Worm (Caenorhabditis elegans): ENCODE measurements around the gene H12D21.5.

H12D21.5 gene

DNA sequence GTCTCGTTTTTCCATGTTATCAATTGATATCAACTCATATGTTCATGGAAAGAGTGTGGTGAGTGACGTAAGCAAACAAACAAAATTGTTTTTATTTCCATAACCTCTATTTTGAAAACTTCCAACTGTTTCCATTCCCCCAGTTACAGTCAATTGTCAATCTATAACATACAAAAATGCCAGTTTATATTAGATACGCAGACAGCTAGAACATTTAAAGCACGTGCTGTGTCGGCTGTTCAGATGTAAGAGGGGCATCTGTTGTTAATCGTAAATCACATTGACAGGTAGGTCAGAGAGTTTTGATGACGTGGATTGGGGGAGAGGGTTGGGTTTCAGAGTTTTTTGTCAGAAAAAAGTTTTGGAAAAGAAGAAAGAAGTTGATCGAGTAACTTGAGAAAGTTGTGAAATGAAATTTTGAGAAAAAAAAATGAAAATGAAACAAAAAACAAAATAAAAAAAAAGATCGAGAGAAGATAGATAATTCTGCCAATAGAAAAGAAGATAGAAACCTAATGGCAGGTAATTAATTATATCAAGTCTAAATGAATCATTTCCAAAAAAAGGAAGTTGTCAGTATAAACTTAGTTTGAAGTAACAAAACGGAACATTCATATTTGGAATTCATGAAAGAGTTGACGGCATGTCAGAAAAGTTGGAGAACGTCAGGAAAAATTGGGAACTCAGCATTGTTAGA, 45.1 kb upstream of the H12D21.5 start (continued):
- TF ChIP-seq ZK546.5 (tag; optimal IDR thresholded peaks at IDR 0.05) = no peak
- TF ChIP-seq R02D3.7 (tag; optimal IDR thresholded peaks at IDR 0.05) = no peak
- TF ChIP-seq nhr-12 (tag; optimal IDR thresholded peaks at IDR 0.05) = no peak
- peak; percentile 40 for TF ChIP-seq nhr-21 (tag; optimal IDR thresholded peaks at IDR 0.05)
- TF ChIP-seq nhr-129 (tag; optimal IDR thresholded peaks at IDR 0.05) = peak; percentile 90
- no peak for TF ChIP-seq dmd-4 (tag; optimal IDR thresholded peaks at IDR 0.05)
- peak; percentile 84 for TF ChIP-seq F13H6.1 (tag; optimal IDR thresholded peaks at IDR 0.05)
- peak in 1 of 2 experiments; percentile 72 for TF ChIP-seq lsy-2 (tag; optimal IDR thresholded peaks at IDR 0.05)
- TF ChIP-seq nhr-11 (tag; optimal IDR thresholded peaks at IDR 0.05) = no peak

ce11 chrV:14849628-14850027, 44.2 kb upstream of the H12D21.5 start:
- TF ChIP-seq mab-5 (tag; optimal IDR thresholded peaks at IDR 0.05) = no peak
- TF ChIP-seq ceh-82 (tag; optimal IDR thresholded peaks at IDR 0.05) = no peak
- TF ChIP-seq sma-3 (GFP tag; optimal IDR thresholded peaks at IDR 0.05) = peak; percentile 86
- TF ChIP-seq nhr-77 (tag; optimal IDR thresholded peaks at IDR 0.05) = no peak
- peak; percentile 75 for TF ChIP-seq Y55F3AM.14 (GFP tag; optimal IDR thresholded peaks at IDR 0.05)
- no peak for TF ChIP-seq nhr-237 (tag; optimal IDR thresholded peaks at IDR 0.05)
- peak; percentile 83 for TF ChIP-seq nhr-129 (tag; optimal IDR thresholded peaks at IDR 0.05)
- TF ChIP-seq F13H6.1 (tag; optimal IDR thresholded peaks at IDR 0.05) = peak; percentile 52
- TF ChIP-seq lin-39 (tag; optimal IDR thresholded peaks at IDR 0.05) = no peak
- TF ChIP-seq lsy-2 (tag; optimal IDR thresholded peaks at IDR 0.05) = peak in 1 of 2 experiments; percentile 68
- peak; percentile 16 for TF ChIP-seq lin-11 (tag; optimal IDR thresholded peaks at IDR 0.05)
- no peak for TF ChIP-seq elt-3 (tag; optimal IDR thresholded peaks at IDR 0.05)
- no peak for TF ChIP-seq ceh-16 (tag; optimal IDR thresholded peaks at IDR 0.05)
- TF ChIP-seq mbf-1 (tag; optimal IDR thresholded peaks at IDR 0.05) = no peak
- no peak for TF ChIP-seq nhr-12 (tag; optimal IDR thresholded peaks at IDR 0.05)
- no peak for TF ChIP-seq ztf-1 (GFP tag; conservative IDR thresholded peaks at IDR 0.05)
- TF ChIP-seq C34F6.9 (tag; optimal IDR thresholded peaks at IDR 0.05) = peak; percentile 80
- TF ChIP-seq blmp-1 (tag; optimal IDR thresholded peaks at IDR 0.05; ENCODE audit: insufficient read depth) = peak; percentile 99
- TF ChIP-seq unc-55 (GFP tag; optimal IDR thresholded peaks at IDR 0.05) = peak; percentile 5
- peak; percentile 61 for TF ChIP-seq sem-4 (tag; optimal IDR thresholded peaks at IDR 0.05)
- TF ChIP-seq nhr-6 (tag; optimal IDR thresholded peaks at IDR 0.05) = no peak
- TF ChIP-seq lin-13 (GFP tag; optimal IDR thresholded peaks at IDR 0.05) = no peak
- TF ChIP-seq egl-27 (tag; optimal IDR thresholded peaks at IDR 0.05) = peak; percentile 58
- TF ChIP-seq ZK546.5 (tag; optimal IDR thresholded peaks at IDR 0.05) = no peak
- TF ChIP-seq zag-1 (tag; optimal IDR thresholded peaks at IDR 0.05) = peak; percentile 20
- no peak for TF ChIP-seq alr-1 (tag; optimal IDR thresholded peaks at IDR 0.05)
- peak; percentile 58 to 65 for TF ChIP-seq mdl-1 (tag; optimal IDR thresholded peaks at IDR 0.05)
- peak; percentile 67 for TF ChIP-seq crh-2 (tag; optimal IDR thresholded peaks at IDR 0.05)
- no peak for TF ChIP-seq ztf-11 (tag; optimal IDR thresholded peaks at IDR 0.05)
- no peak for TF ChIP-seq aly-2 (tag; optimal IDR thresholded peaks at IDR 0.05)
- no peak for TF ChIP-seq nhr-10 (tag; optimal IDR thresholded peaks at IDR 0.05)
- TF ChIP-seq R02D3.7 (tag; optimal IDR thresholded peaks at IDR 0.05) = no peak
- peak; percentile 20 for TF ChIP-seq ztf-4 (tag; optimal IDR thresholded peaks at IDR 0.05)
- TF ChIP-seq unc-39 (tag; optimal IDR thresholded peaks at IDR 0.05) = no peak
- TF ChIP-seq peb-1 (tag; optimal IDR thresholded peaks at IDR 0.05) = no peak
- no peak for TF ChIP-seq nhr-11 (tag; optimal IDR thresholded peaks at IDR 0.05)
- peak; percentile 88 for TF ChIP-seq sma-9 (GFP tag; optimal IDR thresholded peaks at IDR 0.05)
- no peak for TF ChIP-seq sma-9 (tag; optimal IDR thresholded peaks at IDR 0.05)
- TF ChIP-seq skn-1 (tag; optimal IDR thresholded peaks at IDR 0.05) = peak; percentile 72
- no peak for TF ChIP-seq nhr-23 (tag; optimal IDR thresholded peaks at IDR 0.05)
- TF ChIP-seq snpc-4 (tag; optimal IDR thresholded peaks at IDR 0.05) = no peak
- peak; percentile 85 for TF ChIP-seq nhr-25 (tag; optimal IDR thresholded peaks at IDR 0.05)
- TF ChIP-seq fos-1 (tag; optimal IDR thresholded peaks at IDR 0.05) = peak; percentile 59
- TF ChIP-seq dmd-4 (tag; optimal IDR thresholded peaks at IDR 0.05) = no peak
- peak; percentile 57 for TF ChIP-seq gmeb-1 (tag; optimal IDR thresholded peaks at IDR 0.05)
- TF ChIP-seq ama-1 (optimal IDR thresholded peaks at IDR 0.05) = peak; percentile 70
- TF ChIP-seq unc-62 (GFP tag; optimal IDR thresholded peaks at IDR 0.05) = no peak
- TF ChIP-seq elt-1 (tag; optimal IDR thresholded peaks at IDR 0.05) = no peak
- TF ChIP-seq nhr-21 (tag; optimal IDR thresholded peaks at IDR 0.05) = peak; percentile 86
